Worm (Caenorhabditis elegans) whole organism, L4 larva: Measurements from ENCODE around the gene str-9.
A peak's percentile ranks its signal among the peaks of the same experiment; 100 is the strongest.
"Not testable (repeated sequence)": the region's sequence is repeated elsewhere in the genome, so short reads cannot be mapped to it uniquely, and the experiment has no call there.

Source experiments
- D1046.2 ChIP-seq: fragments of 200-800 bp; sonication (Bioruptor generic); IDR thresholded peaks from 2 replicates; pipeline ENCODE4 v1.3.6; 2022; ENCODE audit warnings: missing genetic modification characterization, missing compliant biosample characterization
- F26F4.8 ChIP-seq: fragments of 200-800 bp; sonication (Bioruptor generic); conservative IDR thresholded peaks from 2 replicates; pipeline ENCODE4 v1.3.6; 2022; ENCODE audit warnings: missing genetic modification characterization, missing compliant biosample characterization
- F44E2.7 ChIP-seq: fragments of 200-800 bp; sonication (Bioruptor generic); IDR thresholded peaks from 2 replicates; pipeline ENCODE4 v2.1.2; 2022; ENCODE audit warnings: missing genetic modification characterization, missing compliant biosample characterization
- F49E8.2 ChIP-seq: sonication (generic microtip); optimal IDR thresholded peaks from 2 replicates; lab custom pipeline; 2016; ENCODE audit warnings: missing compliant biosample characterization, mild to moderate bottlenecking, missing genetic modification characterization, borderline replicate concordance
- T20F7.1 ChIP-seq: fragments of 200-800 bp; sonication (Bioruptor generic); optimal IDR thresholded peaks from 2 replicates; lab custom pipeline; 2018; ENCODE audit warnings: mild to moderate bottlenecking, missing genetic modification characterization, missing compliant biosample characterization
- T26A8.4 ChIP-seq: fragments of 200-800 bp; sonication (Bioruptor generic); IDR thresholded peaks from 2 replicates; pipeline ENCODE4 v1.3.6; 2022; ENCODE audit warnings: missing genetic modification characterization, missing compliant biosample characterization
- Y105C5A.15 ChIP-seq: fragments of 200-800 bp; sonication (Bioruptor generic); IDR thresholded peaks from 2 replicates; pipeline ENCODE4 v1.3.6; 2022; ENCODE audit warnings: missing genetic modification characterization, missing compliant biosample characterization
- Y5F2A.4 ChIP-seq: fragments of 200-800 bp; sonication (Bioruptor generic); optimal IDR thresholded peaks from 2 replicates; lab custom pipeline; 2018; ENCODE audit warnings: mild to moderate bottlenecking, missing genetic modification characterization, missing compliant biosample characterization
- Y75B8A.6 ChIP-seq: fragments of 200-800 bp; sonication (Bioruptor generic); IDR thresholded peaks from 2 replicates; pipeline ENCODE4 v1.3.6; 2022; ENCODE audit warnings: missing genetic modification reagents, missing genetic modification characterization, missing compliant biosample characterization
- ZK337.2 ChIP-seq: fragments of 200-800 bp; sonication (Bioruptor generic); IDR thresholded peaks from 2 replicates; pipeline ENCODE4 v1.3.6; 2022; ENCODE audit warnings: missing genetic modification reagents, missing genetic modification characterization, missing compliant biosample characterization
- arid-1 ChIP-seq: fragments of 200-800 bp; sonication (Bioruptor generic); conservative IDR thresholded peaks from 2 replicates; pipeline ENCODE4 v1.3.6; 2022; ENCODE audit warnings: missing genetic modification reagents, missing genetic modification characterization, missing compliant biosample characterization
- ceh-20 ChIP-seq: fragments of 200-800 bp; sonication (Bioruptor generic); IDR thresholded peaks from 2 replicates; pipeline ENCODE4 v1.3.6; 2022; ENCODE audit warnings: missing genetic modification reagents, missing genetic modification characterization, missing compliant biosample characterization
- ceh-44 ChIP-seq: fragments of 200-800 bp; sonication (Bioruptor generic); IDR thresholded peaks from 2 replicates; pipeline ENCODE4 v1.3.6; 2022; ENCODE audit warnings: missing genetic modification reagents, missing genetic modification characterization, missing compliant biosample characterization
- ceh-62 ChIP-seq: sonication (generic microtip); optimal IDR thresholded peaks from 2 replicates; lab custom pipeline; 2017; ENCODE audit warnings: missing biosample characterization, missing genetic modification characterization
- ceh-82 ChIP-seq: sonication (generic microtip); optimal IDR thresholded peaks from 2 replicates; lab custom pipeline; 2017; ENCODE audit warnings: missing biosample characterization, missing genetic modification characterization
- ctbp-1 ChIP-seq: fragments of 200-800 bp; sonication (Bioruptor generic); IDR thresholded peaks from 2 replicates; pipeline ENCODE4 v1.3.6; 2022; ENCODE audit warnings: missing genetic modification reagents, missing genetic modification characterization, missing compliant biosample characterization
- daf-8 ChIP-seq: fragments of 200-800 bp; sonication (Bioruptor generic); IDR thresholded peaks from 2 replicates; pipeline ENCODE4 v1.3.6; 2022; ENCODE audit warnings: missing genetic modification characterization, missing compliant biosample characterization
- dmd-6 ChIP-seq: fragments of 200-800 bp; sonication (Bioruptor generic); IDR thresholded peaks from 2 replicates; pipeline ENCODE4 v1.3.6; 2022; ENCODE audit warnings: missing genetic modification reagents, missing genetic modification characterization, missing compliant biosample characterization
- dmd-8 ChIP-seq: fragments of 200-800 bp; sonication (Bioruptor generic); IDR thresholded peaks from 2 replicates; pipeline ENCODE4 v1.3.6; 2022; ENCODE audit warnings: missing genetic modification characterization, missing compliant biosample characterization
- dmd-9 ChIP-seq: fragments of 200-800 bp; sonication (Bioruptor generic); IDR thresholded peaks from 2 replicates; pipeline ENCODE4 v1.3.6; 2022; ENCODE audit warnings: missing genetic modification reagents, missing genetic modification characterization, missing compliant biosample characterization
- egl-43 ChIP-seq: fragments of 200-800 bp; sonication (Bioruptor generic); IDR thresholded peaks from 2 replicates; pipeline ENCODE4 v1.3.6; 2022; ENCODE audit warnings: missing genetic modification reagents, missing genetic modification characterization, missing compliant biosample characterization
- hlh-11 ChIP-seq: fragments of 200-800 bp; sonication (Bioruptor generic); optimal IDR thresholded peaks from 2 replicates; lab custom pipeline; 2018; ENCODE audit warnings: mild to moderate bottlenecking, missing genetic modification characterization, missing compliant biosample characterization
- lim-7 ChIP-seq: fragments of 200-800 bp; sonication (Bioruptor generic); IDR thresholded peaks from 2 replicates; pipeline ENCODE4 v1.3.6; 2022; ENCODE audit warnings: missing genetic modification characterization, missing compliant biosample characterization
- lin-1 ChIP-seq: fragments of 200-800 bp; sonication (Bioruptor generic); IDR thresholded peaks from 2 replicates; pipeline ENCODE4 v1.3.6; 2022; ENCODE audit warnings: missing genetic modification reagents, missing genetic modification characterization, missing compliant biosample characterization
- lin-29 ChIP-seq: fragments of 200-800 bp; sonication (Bioruptor generic); IDR thresholded peaks from 2 replicates; pipeline ENCODE4 v1.3.6; 2022; ENCODE audit warnings: missing genetic modification reagents, missing genetic modification characterization, missing compliant biosample characterization
- lin-38 ChIP-seq: fragments of 200-800 bp; sonication (Bioruptor generic); IDR thresholded peaks from 2 replicates; pipeline ENCODE4 v1.3.6; 2022; ENCODE audit warnings: missing genetic modification reagents, missing genetic modification characterization, missing compliant biosample characterization
- lir-3 ChIP-seq: sonication (generic microtip); optimal IDR thresholded peaks from 2 replicates; lab custom pipeline; 2016; ENCODE audit warnings: mild to moderate bottlenecking, missing genetic modification characterization, missing compliant biosample characterization
- madf-5 ChIP-seq, 2 experiments: fragments of 200-800 bp; sonication (Bioruptor generic); IDR thresholded peaks; 2 replicates each; pipeline ENCODE4 v1.3.6; 2022; ENCODE audit warnings: missing compliant biosample characterization in 2 of 2, missing genetic modification characterization in 2 of 2
- madf-9 ChIP-seq: fragments of 200-800 bp; sonication (Bioruptor generic); conservative IDR thresholded peaks from 2 replicates; pipeline ENCODE4 v1.3.6; 2022; ENCODE audit warnings: missing genetic modification reagents, missing genetic modification characterization, missing compliant biosample characterization
- mdt-29 ChIP-seq: fragments of 200-800 bp; sonication (Bioruptor generic); IDR thresholded peaks from 2 replicates; pipeline ENCODE4 v1.3.6; 2022; ENCODE audit warnings: missing genetic modification reagents, missing genetic modification characterization, missing compliant biosample characterization
- nhr-102 ChIP-seq: sonication (generic microtip); optimal IDR thresholded peaks from 2 replicates; lab custom pipeline; 2016; ENCODE audit warnings: mild to moderate bottlenecking, missing genetic modification characterization, moderate library complexity, missing compliant biosample characterization
- nhr-41 ChIP-seq: fragments of 200-800 bp; sonication (Bioruptor generic); IDR thresholded peaks from 2 replicates; pipeline ENCODE4 v1.3.6; 2022; ENCODE audit warnings: missing genetic modification reagents, missing genetic modification characterization, missing compliant biosample characterization
- nhr-42 ChIP-seq: fragments of 200-800 bp; sonication (Bioruptor generic); IDR thresholded peaks from 2 replicates; pipeline ENCODE4 v1.3.6; 2022; ENCODE audit warnings: missing genetic modification characterization, missing compliant biosample characterization
- nhr-48 ChIP-seq: sonication (generic microtip); optimal IDR thresholded peaks from 2 replicates; lab custom pipeline; 2016; ENCODE audit warnings: mild to moderate bottlenecking, missing genetic modification characterization, missing compliant biosample characterization
- pha-4 ChIP-seq, 2 experiments: fragments of 150-350 bp in 1 of 2; fragments of 200-800 bp in 1 of 2; sonication (Bioruptor generic) in 1 of 2; IDR thresholded peaks in 1 of 2; optimal IDR thresholded peaks in 1 of 2; 2 replicates each; pipeline versions ENCODE4 v1.3.6 to Lab custom; 2014 to 2022; ENCODE audit warnings: missing genetic modification characterization in 2 of 2, missing genetic modification reagents in 2 of 2, missing biosample characterization in 1 of 2, missing compliant biosample characterization in 1 of 2
- php-3 ChIP-seq: fragments of 200-800 bp; sonication (Bioruptor generic); IDR thresholded peaks from 2 replicates; pipeline ENCODE4 v1.3.6; 2022; ENCODE audit warnings: missing genetic modification reagents, missing genetic modification characterization, missing compliant biosample characterization
- saeg-2 ChIP-seq: fragments of 200-800 bp; sonication (Bioruptor generic); IDR thresholded peaks from 2 replicates; pipeline ENCODE4 v1.3.6; 2022; ENCODE audit warnings: missing genetic modification reagents, missing genetic modification characterization, missing compliant biosample characterization
- set-16 ChIP-seq: fragments of 200-800 bp; sonication (Bioruptor generic); IDR thresholded peaks from 2 replicates; pipeline ENCODE4 v1.3.6; 2022; ENCODE audit warnings: missing genetic modification reagents, missing genetic modification characterization, missing compliant biosample characterization
- snpc-1.2 ChIP-seq: fragments of 200-800 bp; sonication (Bioruptor generic); IDR thresholded peaks from 2 replicates; pipeline ENCODE4 v1.3.6; 2022; ENCODE audit warnings: missing genetic modification reagents, missing genetic modification characterization, missing compliant biosample characterization
- snpc-4 ChIP-seq: fragments of 150-350 bp; optimal IDR thresholded peaks from 2 replicates; lab custom pipeline; 2014; ENCODE audit warnings: missing biosample characterization, missing genetic modification characterization
- spr-1 ChIP-seq: sonication (generic microtip); optimal IDR thresholded peaks from 2 replicates; lab custom pipeline; 2016; ENCODE audit warnings: mild to moderate bottlenecking, missing genetic modification characterization, missing compliant biosample characterization
- unc-62 ChIP-seq, 3 experiments: fragments of 150-350 bp in 1 of 3; sonication (generic microtip); optimal IDR thresholded peaks in 2 of 3; peaks in 1 of 3; 1 replicate in 1 of 3; 2 replicates in 2 of 3; lab custom pipeline; 2014 to 2017; ENCODE audit warnings: missing biosample characterization in 3 of 3, missing genetic modification characterization in 3 of 3, missing genetic modification reagents in 3 of 3, missing genotype in 1 of 3
- vab-7 ChIP-seq: fragments of 200-800 bp; sonication (Bioruptor generic); IDR thresholded peaks from 2 replicates; pipeline ENCODE4 v1.3.6; 2022; ENCODE audit warnings: missing genetic modification reagents, missing genetic modification characterization, missing compliant biosample characterization
- zag-1 ChIP-seq: fragments of 150-350 bp; optimal IDR thresholded peaks from 2 replicates; lab custom pipeline; 2014; ENCODE audit warnings: missing biosample characterization, missing genetic modification characterization
- zip-11 ChIP-seq: fragments of 200-800 bp; sonication (Bioruptor generic); IDR thresholded peaks from 2 replicates; pipeline ENCODE4 v1.3.6; 2022; ENCODE audit warnings: missing genetic modification characterization, missing compliant biosample characterization

str-9 gene

DNA sequence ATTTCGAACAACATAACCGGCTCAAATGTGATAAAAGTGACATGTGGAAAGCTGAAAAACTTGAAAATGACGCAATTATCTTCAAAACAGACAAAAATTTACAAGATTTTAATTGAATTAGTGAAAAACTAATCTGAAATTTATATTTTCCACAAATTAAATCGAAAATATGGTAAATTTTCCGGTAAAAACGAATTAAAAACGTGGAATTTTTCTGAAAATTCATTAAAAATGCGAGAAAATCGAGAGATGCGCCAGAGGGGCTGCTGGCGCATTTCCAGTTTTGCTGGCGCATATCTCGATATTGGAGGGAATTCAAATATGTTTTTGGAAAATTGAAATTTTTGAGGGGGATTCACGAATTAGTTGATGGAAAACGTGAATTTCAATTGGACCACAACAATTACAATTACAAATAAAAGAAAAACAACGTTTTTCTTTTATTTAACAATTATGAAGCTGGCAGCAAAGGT, 7.6 kb downstream of the str-9 start, which contains the start of the genes haf-3 and F57A10.2 (continued):
- TF ChIP-seq dmd-6 (GFP tag; lab: Robert Waterston, UW) (peak; percentile 89), hlh-11 (tag; lab: Kevin White, UChicago) (peak; percentile 82), nhr-102 (tag; lab: Kevin White, UChicago) (peak; percentile 92), Y75B8A.6 (GFP tag; lab: Robert Waterston, UW) (no peak), dmd-9 (no peak), ceh-62 (tag; lab: Kevin White, UChicago) (no peak), php-3 (GFP tag; lab: Robert Waterston, UW) (peak; percentile 68; the same call in 1 of the 2 replicates), zag-1 (no peak), dmd-8 (no peak), daf-8 (no peak), unc-62 (GFP tag; optimal IDR thresholded peaks at IDR 0.05 in 1 of 2; lab: Kevin White, UChicago) (no peak), unc-62 (tag; optimal IDR thresholded peaks at IDR 0.05; lab: Kevin White, UChicago) (no peak), nhr-48 (tag; lab: Kevin White, UChicago) (peak; percentile 75), lim-7 (no peak), spr-1 (tag; lab: Kevin White, UChicago) (peak; percentile 78), snpc-4 (tag; lab: Kevin White, UChicago) (peak; percentile 34), lir-3 (tag; lab: Kevin White, UChicago) (no peak), Y5F2A.4 (GFP tag; lab: Kevin White, UChicago) (peak; percentile 40), ceh-82 (tag; lab: Kevin White, UChicago) (no peak), T20F7.1 (no peak), Y105C5A.15 (GFP tag; lab: Robert Waterston, UW) (no peak)
- TF ChIP-seq, all 104 proteins: peak for 53

DNA sequence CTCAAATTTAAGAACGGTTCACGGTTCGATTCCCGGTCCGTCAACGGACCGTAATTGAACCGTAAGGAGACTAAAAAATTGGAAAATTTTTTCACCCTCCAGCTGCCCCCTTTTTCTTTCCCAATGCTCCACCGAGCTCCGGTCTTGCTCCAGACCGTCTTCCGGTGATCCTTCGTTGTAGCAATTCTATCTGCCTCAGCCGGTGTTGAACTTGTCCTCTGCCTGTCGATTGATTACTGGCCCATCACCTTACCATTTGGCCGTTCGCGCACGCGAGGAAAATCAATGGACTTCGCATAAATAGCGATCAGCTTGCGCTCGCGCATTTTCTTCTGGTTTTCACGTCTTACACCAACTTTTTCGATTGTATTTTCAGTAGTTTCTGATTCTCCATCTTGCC, 8.8 kb downstream of the str-9 start:
- TF ChIP-seq T26A8.4 (GFP tag; lab: Robert Waterston, UW) (peak; percentile 64; the same call in 1 of the 2 replicates), Y75B8A.6 (GFP tag; lab: Robert Waterston, UW) (peak; percentile 78; the same call in 1 of the 2 replicates), lin-38 (GFP tag; lab: Robert Waterston, UW) (peak; percentile 82), vab-7 (GFP tag; lab: Robert Waterston, UW) (peak; percentile 77), php-3 (GFP tag; lab: Robert Waterston, UW) (peak; percentile 72), nhr-41 (GFP tag; lab: Robert Waterston, UW) (peak; percentile 85), set-16 (GFP tag; lab: Robert Waterston, UW) (peak; percentile 55), D1046.2 (GFP tag; lab: Robert Waterston, UW) (peak; percentile 81), F49E8.2 (tag; lab: Kevin White, UChicago) (peak; percentile 12), mdt-29 (GFP tag; lab: Robert Waterston, UW) (peak; percentile 80), egl-43 (GFP tag; lab: Robert Waterston, UW) (peak; percentile 92), madf-5 (GFP tag; IDR thresholded peaks at IDR 0.05; lab: Robert Waterston, UW) (peak in 1 of 2 experiments; percentile 73; a peak in 1 of 4 replicates), lin-1 (GFP tag; lab: Robert Waterston, UW) (peak; percentile 66; the same call in 1 of the 2 replicates), ceh-20 (GFP tag; lab: Robert Waterston, UW) (peak; percentile 52; the same call in 1 of the 2 replicates), dmd-8 (peak; percentile 94), lim-7 (peak; percentile 95), lin-29 (GFP tag; lab: Robert Waterston, UW) (peak; percentile 27; the same call in 1 of the 2 replicates), arid-1 (GFP tag; lab: Robert Waterston, UW) (peak; percentile 89), madf-9 (GFP tag; lab: Robert Waterston, UW) (peak; percentile 45; the same call in 1 of the 2 replicates), dmd-6 (GFP tag; lab: Robert Waterston, UW) (0 out of 2 replicates have a peak, but pooled peaks have one; percentile 9), F44E2.7 (GFP tag; lab: Robert Waterston, UW) (peak; percentile 71; the same call in 1 of the 2 replicates), F26F4.8 (peak; percentile 95), nhr-42 (GFP tag; lab: Robert Waterston, UW) (peak; percentile 66), dmd-9 (0 out of 2 replicates have a peak, but pooled peaks have one; percentile 53), ZK337.2 (GFP tag; lab: Robert Waterston, UW) (0 out of 2 replicates have a peak, but pooled peaks have one; percentile 13), ceh-44 (peak; percentile 68; the same call in 1 of the 2 replicates), snpc-1.2 (GFP tag; lab: Robert Waterston, UW) (peak; percentile 86), Y105C5A.15 (GFP tag; lab: Robert Waterston, UW) (peak; percentile 71; the same call in 1 of the 2 replicates), pha-4 (GFP tag; IDR thresholded peaks at IDR 0.05; lab: Robert Waterston, UW) (peak; percentile 84), saeg-2 (GFP tag; lab: Robert Waterston, UW) (peak; percentile 68; the same call in 1 of the 2 replicates), daf-8 (peak; percentile 64; the same call in 1 of the 2 replicates), zip-11 (GFP tag; lab: Robert Waterston, UW) (0 out of 2 replicates have a peak, but pooled peaks have one; percentile 35), ctbp-1 (peak; percentile 80)
- not testable (repeated sequence) for TF ChIP-seq pha-4 (tag; optimal IDR thresholded peaks at IDR 0.05; lab: Kevin White, UChicago)
